Worm (Caenorhabditis elegans): Measurements from ENCODE around the gene F09G8.10.

F09G8.10 gene

DNA sequence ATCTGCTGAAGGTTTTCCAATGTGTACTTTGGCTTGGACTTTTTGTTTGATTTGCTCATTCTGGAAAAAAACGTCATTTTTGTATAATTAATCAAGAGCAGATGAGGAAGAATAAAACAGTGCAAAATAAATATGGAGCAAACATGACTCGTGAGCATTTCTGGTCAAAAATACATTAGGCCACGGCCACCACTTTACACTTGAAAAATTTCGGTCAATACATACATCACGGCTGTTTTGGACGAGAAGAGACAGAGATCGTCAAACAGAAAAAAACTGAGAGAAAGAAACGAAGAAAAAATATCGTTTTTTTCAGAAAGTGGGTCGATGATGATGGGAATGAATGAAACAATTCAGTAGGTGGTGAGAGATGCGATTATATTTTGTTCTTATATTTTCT, 3.7 kb downstream of the F09G8.10 start, which contains the start of the genes F09G8.7 and crn-7:
F09G8.7 (minus strand) TSS at position 60 of the 400 bp plus-strand sequence.
crn-7 (plus strand) TSS at position 236 of the 400 bp plus-strand sequence.
- peak; percentile 20 for TF ChIP-seq fos-1 (tag; optimal IDR thresholded peaks at IDR 0.05)
- TF ChIP-seq nhr-129 (tag; optimal IDR thresholded peaks at IDR 0.05) = peak; percentile 51
- TF ChIP-seq elt-3 (tag; optimal IDR thresholded peaks at IDR 0.05) = no peak
- TF ChIP-seq nhr-23 (tag; optimal IDR thresholded peaks at IDR 0.05) = no peak
- no peak for TF ChIP-seq unc-39 (tag; optimal IDR thresholded peaks at IDR 0.05)
- no peak for TF ChIP-seq Y55F3AM.14 (GFP tag; optimal IDR thresholded peaks at IDR 0.05)
- TF ChIP-seq C34F6.9 (tag; optimal IDR thresholded peaks at IDR 0.05) = peak; percentile 64
- TF ChIP-seq lsy-2 (tag; optimal IDR thresholded peaks at IDR 0.05) = peak in 1 of 2 experiments; percentile 47
- TF ChIP-seq unc-55 (GFP tag; optimal IDR thresholded peaks at IDR 0.05) = peak; percentile 8
- no peak for TF ChIP-seq snpc-4 (tag; optimal IDR thresholded peaks at IDR 0.05)

DNA sequence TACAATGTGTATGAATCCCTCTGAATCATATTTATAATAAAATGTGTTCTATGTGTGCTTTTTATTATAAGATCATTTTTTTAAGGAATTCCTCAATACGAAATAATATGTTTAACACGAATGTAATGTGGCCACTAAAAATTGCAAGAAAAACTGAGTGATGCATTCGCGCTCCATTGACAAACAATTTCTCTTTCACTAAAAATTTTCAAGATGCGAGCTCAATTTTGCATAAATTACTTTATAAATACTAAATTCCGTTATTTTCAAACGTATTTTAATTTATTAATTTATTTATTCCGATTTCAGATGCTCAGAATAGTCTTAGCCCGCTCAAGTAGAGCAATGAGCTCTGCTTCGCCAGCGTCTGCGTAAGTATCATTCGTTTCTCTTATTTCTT, 6.2 kb downstream of the F09G8.10 start, which contains the start of gene mrps-9:
mrps-9 (plus strand) TSS at position 310 of the 400 bp plus-strand sequence.
- TF ChIP-seq blmp-1 (tag; optimal IDR thresholded peaks at IDR 0.05; ENCODE audit: insufficient read depth) (peak; percentile 29), unc-55 (GFP tag; optimal IDR thresholded peaks at IDR 0.05) (peak; percentile 53), crh-2 (tag; optimal IDR thresholded peaks at IDR 0.05) (peak; percentile 8), elt-3 (tag; optimal IDR thresholded peaks at IDR 0.05) (no peak)

DNA sequence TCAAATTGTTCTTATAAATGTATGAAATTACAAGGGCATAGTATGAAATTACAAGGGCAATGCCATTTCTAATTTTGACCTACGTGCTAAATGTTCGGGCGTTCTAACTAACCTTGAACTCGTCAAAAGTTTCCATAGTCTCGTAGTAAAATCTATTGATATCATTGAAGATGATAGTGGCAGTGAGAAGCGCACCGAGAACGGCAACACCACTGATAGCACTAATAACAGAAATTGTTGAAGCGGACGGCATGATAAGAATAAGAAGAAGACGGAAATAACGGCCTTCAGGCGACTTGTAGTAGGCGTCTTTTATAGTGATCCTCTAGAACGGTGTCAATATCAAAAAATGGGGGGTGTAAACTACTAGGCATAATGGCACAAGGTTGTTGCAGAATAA, 8.6 kb downstream of the F09G8.10 start, which contains the start of gene col-91:
col-91 (minus strand) TSS at position 288 of the 400 bp plus-strand sequence.
- TF ChIP-seq nhr-23 (tag; optimal IDR thresholded peaks at IDR 0.05) (no peak), nhr-25 (tag; optimal IDR thresholded peaks at IDR 0.05) (peak; percentile 16), nhr-21 (tag; optimal IDR thresholded peaks at IDR 0.05) (peak; percentile 1)

DNA sequence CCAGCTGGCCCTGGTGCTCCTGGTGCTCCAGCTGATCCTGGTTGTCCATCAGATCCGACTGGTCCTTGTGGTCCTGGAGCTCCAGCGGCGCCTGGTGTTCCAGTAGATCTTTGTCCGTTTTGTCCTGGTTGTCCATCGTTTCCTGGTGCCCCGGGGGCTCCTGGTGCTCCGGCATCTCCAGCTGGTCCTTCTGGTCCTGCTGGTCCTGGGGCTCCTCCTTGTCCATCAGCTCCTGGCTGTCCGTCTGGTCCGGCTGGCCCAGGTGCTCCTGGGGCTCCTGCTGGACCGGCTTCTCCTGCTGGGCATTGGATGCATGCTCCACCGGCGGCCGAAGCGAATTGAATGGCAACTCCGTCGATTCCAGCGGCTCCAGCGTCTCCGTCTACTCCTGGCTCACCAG, 9.4 kb downstream of the F09G8.10 start:
- TF ChIP-seq zag-1 (tag; optimal IDR thresholded peaks at IDR 0.05) = no peak
- TF ChIP-seq ama-1 (optimal IDR thresholded peaks at IDR 0.05) = no peak
- no peak for TF ChIP-seq aly-2 (tag; optimal IDR thresholded peaks at IDR 0.05)

ce11 chrIII:8258045-8258444, 13.9 kb downstream of the F09G8.10 start, which contains the start of gene ncr-2:
ncr-2 (plus strand) TSS chrIII:8258345.
- no peak for TF ChIP-seq ztf-1 (GFP tag; conservative IDR thresholded peaks at IDR 0.05)
- TF ChIP-seq R02D3.7 (tag; optimal IDR thresholded peaks at IDR 0.05) = no peak
- no peak for TF ChIP-seq fos-1 (tag; optimal IDR thresholded peaks at IDR 0.05)
- TF ChIP-seq zag-1 (tag; optimal IDR thresholded peaks at IDR 0.05) = no peak
- TF ChIP-seq mdl-1 (tag; optimal IDR thresholded peaks at IDR 0.05) = no peak
- TF ChIP-seq lin-11 (tag; optimal IDR thresholded peaks at IDR 0.05) = no peak
- no peak for TF ChIP-seq lin-13 (GFP tag; optimal IDR thresholded peaks at IDR 0.05)
- no peak for TF ChIP-seq sem-4 (tag; optimal IDR thresholded peaks at IDR 0.05)
- no peak for TF ChIP-seq elt-1 (tag; optimal IDR thresholded peaks at IDR 0.05)
- no peak for TF ChIP-seq egl-27 (tag; optimal IDR thresholded peaks at IDR 0.05)
- no peak for TF ChIP-seq ztf-4 (tag; optimal IDR thresholded peaks at IDR 0.05)
- TF ChIP-seq ceh-16 (tag; optimal IDR thresholded peaks at IDR 0.05) = no peak
- TF ChIP-seq ceh-82 (tag; optimal IDR thresholded peaks at IDR 0.05) = no peak
- no peak for TF ChIP-seq nhr-77 (tag; optimal IDR thresholded peaks at IDR 0.05)

DNA sequence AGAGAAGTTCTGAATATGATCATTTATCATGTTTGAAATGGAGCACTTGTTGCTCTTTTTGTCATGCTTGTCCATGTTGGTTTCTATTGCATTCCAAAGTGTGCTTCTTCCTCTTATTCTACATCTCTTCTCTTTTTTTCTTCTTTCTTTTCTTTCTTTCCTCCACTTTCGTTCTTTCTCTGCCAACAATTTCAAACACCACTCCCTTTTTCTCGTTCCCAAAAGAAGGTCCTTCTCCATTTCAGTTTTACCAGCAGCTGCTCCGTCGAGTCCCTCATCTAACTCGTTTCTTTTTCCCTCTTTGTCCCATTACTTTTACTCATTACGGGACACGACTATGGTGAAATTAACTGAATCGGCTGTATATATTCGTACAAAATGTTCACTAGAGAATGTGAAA, 17.0 kb downstream of the F09G8.10 start, which contains the start of gene F09G8.5:
F09G8.5 (plus strand) TSS at position 38 of the 400 bp plus-strand sequence.
- TF ChIP-seq mab-5 (tag; optimal IDR thresholded peaks at IDR 0.05) (no peak), unc-55 (GFP tag; optimal IDR thresholded peaks at IDR 0.05) (peak; percentile 81)

- TF ChIP-seq unc-55 (GFP tag; optimal IDR thresholded peaks at IDR 0.05) = peak; percentile 84
- TF ChIP-seq nhr-129 (tag; optimal IDR thresholded peaks at IDR 0.05) = peak; percentile 76
- TF ChIP-seq fos-1 (tag; optimal IDR thresholded peaks at IDR 0.05) = peak; percentile 2
- peak; percentile 65 for TF ChIP-seq C34F6.9 (tag; optimal IDR thresholded peaks at IDR 0.05)
- no peak for TF ChIP-seq nhr-12 (tag; optimal IDR thresholded peaks at IDR 0.05)
- peak; percentile 7 for TF ChIP-seq crh-2 (tag; optimal IDR thresholded peaks at IDR 0.05)
- peak; percentile 73 for TF ChIP-seq gmeb-1 (tag; optimal IDR thresholded peaks at IDR 0.05)
- no peak for TF ChIP-seq ceh-82 (tag; optimal IDR thresholded peaks at IDR 0.05)
- no peak for TF ChIP-seq ceh-16 (tag; optimal IDR thresholded peaks at IDR 0.05)
- peak; percentile 9 for TF ChIP-seq snpc-4 (tag; optimal IDR thresholded peaks at IDR 0.05)
- peak in 1 of 2 experiments; percentile 72 for TF ChIP-seq lsy-2 (tag; optimal IDR thresholded peaks at IDR 0.05)
Observed at ce11 chrIII:8250007-8250683, 21.8 kb downstream of the F09G8.10 start, which contains the start of gene knl-1. knl-1 (plus strand) TSS chrIII:8250632.
